Fruit fly (Drosophila melanogaster) whole organism, wandering third instar larva: ENCODE measurements around the gene VGlut.

ENCODE experiments used
- Abd-B ChIP-seq: fragments of >200 bp; optimal IDR thresholded peaks from 2 replicates; lab custom pipeline; 2017; ENCODE audit warnings: missing biosample characterization, missing genetic modification characterization
- CG9705 ChIP-seq: fragments of 200-800 bp; sonication (Bioruptor generic); optimal IDR thresholded peaks from 2 replicates; lab custom pipeline; 2018; ENCODE audit warnings: missing biosample characterization, mild to moderate bottlenecking, missing genetic modification characterization
- Hr78 ChIP-seq: fragments of >200 bp; optimal IDR thresholded peaks from 2 replicates; lab custom pipeline; 2017; ENCODE audit warnings: missing biosample characterization, missing genetic modification characterization
- br ChIP-seq: fragments of 200-800 bp; sonication (Bioruptor generic); optimal IDR thresholded peaks from 2 replicates; lab custom pipeline; 2016; ENCODE audit warnings: missing biosample characterization, missing genetic modification characterization
- dl ChIP-seq, 2 experiments: fragments of 175-275, 200-275 bp in 1 of 2; fragments of 200-275 bp in 1 of 2; sonication (Bioruptor generic); optimal IDR thresholded peaks; lab custom pipeline; 2018; ENCODE audit warnings: mild to moderate bottlenecking in 2 of 2, missing biosample characterization in 2 of 2, missing genetic modification characterization in 2 of 2, moderate library complexity in 2 of 2; ENCODE audit not compliant: partially characterized antibody in 2 of 2, insufficient read depth in 1 of 2
- lola ChIP-seq: fragments of >200 bp; optimal IDR thresholded peaks from 2 replicates; lab custom pipeline; 2017; ENCODE audit warnings: missing biosample characterization, missing genetic modification characterization
- psq ChIP-seq: fragments of 200-800 bp; sonication (Bioruptor generic); optimal IDR thresholded peaks from 3 replicates; lab custom pipeline; 2017; ENCODE audit warnings: missing biosample characterization, mild to moderate bottlenecking, missing genetic modification characterization, moderate library complexity
- rgr ChIP-seq: fragments of 200-800 bp; sonication (Bioruptor generic); optimal IDR thresholded peaks from 3 replicates; lab custom pipeline; 2016; ENCODE audit warnings: missing biosample characterization, mild to moderate bottlenecking, missing genetic modification characterization
- usp ChIP-seq: fragments of >200 bp; optimal IDR thresholded peaks from 2 replicates; lab custom pipeline; 2017; ENCODE audit warnings: missing biosample characterization, missing genetic modification characterization

- no peak for TF ChIP-seq Hr78 (GFP tag; lab: Kevin White, UChicago)
- no peak for TF ChIP-seq psq (GFP tag; lab: Kevin White, UChicago)
- TF ChIP-seq lola (GFP tag; lab: Kevin White, UChicago) = no peak
- TF ChIP-seq usp = no peak
- TF ChIP-seq dl (GFP tag; optimal IDR thresholded peaks at IDR 0.05; lab: Kevin White, UChicago; ENCODE audit: insufficient read depth in 1 of 2, partially characterized antibody in 2 of 2) = no peak
- TF ChIP-seq rgr (GFP tag; lab: Kevin White, UChicago) = no peak
- no peak for TF ChIP-seq br (GFP tag; lab: Kevin White, UChicago)
- no peak for TF ChIP-seq CG9705
- no peak for TF ChIP-seq Abd-B (GFP tag; lab: Kevin White, UChicago)
Measured at dm6 chr2L:2438640-2439276, 38.7 kb downstream of the VGlut start.
